Worm (Caenorhabditis elegans) whole organism, midembryonic: ENCODE measurements around the gene F47E1.4.

Source experiments
- T22C8.4 ChIP-seq: fragments of 200-800 bp; sonication (Bioruptor generic); IDR thresholded peaks from 2 replicates; pipeline ENCODE4 v1.3.6; 2022; ENCODE audit warnings: missing genetic modification characterization, missing compliant biosample characterization
- cog-1 ChIP-seq: sonication (generic microtip); optimal IDR thresholded peaks from 2 replicates; lab custom pipeline; 2016; ENCODE audit warnings: missing genetic modification characterization, missing compliant biosample characterization
- flt-1 ChIP-seq: fragments of 200-800 bp; sonication (Bioruptor generic); IDR thresholded peaks from 2 replicates; pipeline ENCODE4 v1.3.6; 2022; ENCODE audit warnings: missing genetic modification characterization, missing compliant biosample characterization
- klf-2 ChIP-seq: fragments of 200-800 bp; sonication (Bioruptor generic); conservative IDR thresholded peaks from 2 replicates; pipeline ENCODE4 v1.3.6; 2022; ENCODE audit warnings: missing genetic modification reagents, missing genetic modification characterization, missing compliant biosample characterization
- med-1 ChIP-seq: sonication (generic microtip); optimal IDR thresholded peaks from 2 replicates; lab custom pipeline; 2017; ENCODE audit warnings: missing genetic modification characterization, mild to moderate bottlenecking, missing compliant biosample characterization, antibody characterized with exemption, missing genetic modification reagents; ENCODE audit not compliant: insufficient read depth
- ref-1 ChIP-seq: fragments of 200-800 bp; sonication (Bioruptor generic); conservative IDR thresholded peaks from 2 replicates; pipeline ENCODE4 v1.3.6; 2022; ENCODE audit warnings: missing genetic modification reagents, missing genetic modification characterization, missing compliant biosample characterization
- tab-1 ChIP-seq: fragments of 200-800 bp; sonication (Bioruptor generic); IDR thresholded peaks from 2 replicates; pipeline ENCODE4 v1.3.6; 2022; ENCODE audit warnings: missing genetic modification characterization, missing compliant biosample characterization
- ztf-23 ChIP-seq: fragments of 200-800 bp; sonication (Bioruptor generic); IDR thresholded peaks from 2 replicates; pipeline ENCODE4 v1.3.6; 2022; ENCODE audit warnings: missing genetic modification reagents, missing genetic modification characterization, missing compliant biosample characterization
- ztf-29 ChIP-seq: fragments of 200-800 bp; sonication (Bioruptor generic); IDR thresholded peaks from 2 replicates; pipeline ENCODE4 v1.3.6; 2022; ENCODE audit warnings: missing genetic modification reagents, missing genetic modification characterization, missing compliant biosample characterization

F47E1.4 gene

DNA sequence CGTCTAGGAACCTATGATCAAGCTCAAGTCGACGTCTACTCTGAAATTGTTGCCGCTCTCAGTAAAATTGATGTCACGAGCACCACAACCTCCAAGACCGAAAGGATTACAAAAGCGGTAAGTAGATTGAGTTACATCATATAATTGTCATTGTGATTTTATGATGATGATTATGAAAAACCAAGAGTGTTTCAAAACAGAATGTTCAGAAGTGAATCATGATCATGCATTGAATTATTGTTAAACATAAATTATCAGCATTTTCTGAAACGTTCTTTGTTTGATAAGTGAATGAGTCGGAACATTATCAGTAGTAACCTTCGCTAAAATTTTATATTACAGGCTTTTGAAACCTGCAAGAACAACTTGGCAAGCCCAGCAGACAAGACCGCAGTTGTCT is 27.5 kb upstream of the F47E1.4 start:
- no peak for TF ChIP-seq med-1 (GFP tag; lab: Kevin White, UChicago)
- TF ChIP-seq cog-1 (tag; lab: Kevin White, UChicago) = no peak
- no peak for TF ChIP-seq ztf-29
- no peak for TF ChIP-seq klf-2 (GFP tag; lab: Robert Waterston, UW)
- TF ChIP-seq tab-1 (GFP tag; lab: Robert Waterston, UW) = no peak
- TF ChIP-seq ref-1 (GFP tag; lab: Robert Waterston, UW) = no peak

ce11 chrX:9036237-9036636 is 26.4 kb upstream of the F47E1.4 start:
- TF ChIP-seq ref-1 (GFP tag; lab: Robert Waterston, UW) (no peak), flt-1 (no peak), ztf-29 (no peak), cog-1 (tag; lab: Kevin White, UChicago) (no peak), klf-2 (GFP tag; lab: Robert Waterston, UW) (no peak), med-1 (GFP tag; lab: Kevin White, UChicago) (no peak), T22C8.4 (GFP tag; lab: Robert Waterston, UW) (no peak), ztf-23 (GFP tag; lab: Robert Waterston, UW) (no peak), tab-1 (GFP tag; lab: Robert Waterston, UW) (no peak)

DNA sequence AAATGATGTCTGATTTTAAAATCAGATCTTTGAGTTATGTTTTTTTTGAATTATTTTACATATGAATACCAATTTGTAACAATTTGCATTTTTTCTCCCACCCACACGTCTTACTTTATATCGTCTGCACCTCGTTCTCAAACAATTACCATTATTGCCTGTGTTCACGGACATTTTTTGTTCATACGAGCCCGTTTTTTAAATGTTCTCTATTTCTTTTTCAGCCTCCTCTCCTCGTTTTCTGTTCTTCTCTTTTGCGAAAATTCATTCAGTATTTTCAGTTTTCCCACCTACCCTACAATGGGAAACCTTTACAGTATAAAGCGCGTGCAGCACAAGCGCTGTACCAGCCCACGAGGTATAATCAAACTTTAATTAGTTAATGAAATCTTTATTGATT is 16.7 kb upstream of the F47E1.4 start, which contains the start of gene prdm-14:
TSS of gene prdm-14 (plus strand) at position 301 of the 400 bp plus-strand sequence.
- no peak for TF ChIP-seq med-1 (GFP tag; lab: Kevin White, UChicago)
- TF ChIP-seq klf-2 (GFP tag; lab: Robert Waterston, UW) = no peak
- TF ChIP-seq tab-1 (GFP tag; lab: Robert Waterston, UW) = no peak
- no peak for TF ChIP-seq flt-1

ce11 chrX:9048657-9049056 is 14.0 kb upstream of the F47E1.4 start, which contains the start of gene F47E1.20:
Gene F47E1.20, plus strand, starts transcription at chrX:9048957.
- no peak for TF ChIP-seq ztf-23 (GFP tag; lab: Robert Waterston, UW)
- no peak for TF ChIP-seq klf-2 (GFP tag; lab: Robert Waterston, UW)
- no peak for TF ChIP-seq cog-1 (tag; lab: Kevin White, UChicago)
- TF ChIP-seq med-1 (GFP tag; lab: Kevin White, UChicago) = no peak
- no peak for TF ChIP-seq flt-1
- TF ChIP-seq ref-1 (GFP tag; lab: Robert Waterston, UW) = no peak
- TF ChIP-seq ztf-29 = no peak

DNA sequence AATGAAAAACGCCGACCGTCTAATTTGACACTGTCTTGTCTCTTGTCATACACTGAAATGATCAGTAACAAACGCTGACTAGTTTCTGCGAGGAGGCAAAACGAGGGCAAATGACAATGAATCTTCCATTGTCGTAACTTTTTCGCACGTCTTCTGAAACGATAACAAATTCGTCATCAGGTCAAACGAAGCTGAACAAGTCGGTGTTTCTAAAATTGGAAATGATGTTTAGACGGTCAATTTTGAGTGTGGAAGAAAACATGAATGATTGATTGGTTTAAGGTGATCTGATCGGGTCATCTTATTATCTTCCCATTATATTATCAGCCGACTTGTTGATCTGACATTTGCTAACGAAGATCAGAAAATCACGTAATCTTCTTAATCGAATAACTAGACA is 9.2 kb upstream of the F47E1.4 start:
- no peak for TF ChIP-seq tab-1 (GFP tag; lab: Robert Waterston, UW)
- no peak for TF ChIP-seq ref-1 (GFP tag; lab: Robert Waterston, UW)
- TF ChIP-seq cog-1 (tag; lab: Kevin White, UChicago) = no peak
- no peak for TF ChIP-seq klf-2 (GFP tag; lab: Robert Waterston, UW)
- TF ChIP-seq ztf-29 = no peak
- no peak for TF ChIP-seq ztf-23 (GFP tag; lab: Robert Waterston, UW)
- no peak for TF ChIP-seq med-1 (GFP tag; lab: Kevin White, UChicago)
- no peak for TF ChIP-seq flt-1
- no peak for TF ChIP-seq T22C8.4 (GFP tag; lab: Robert Waterston, UW)

- TF ChIP-seq ref-1 (GFP tag; lab: Robert Waterston, UW) = no peak
- no peak for TF ChIP-seq tab-1 (GFP tag; lab: Robert Waterston, UW)
- no peak for TF ChIP-seq med-1 (GFP tag; lab: Kevin White, UChicago)
- no peak for TF ChIP-seq cog-1 (tag; lab: Kevin White, UChicago)
- no peak for TF ChIP-seq T22C8.4 (GFP tag; lab: Robert Waterston, UW)
Measured at ce11 chrX:9057352-9057751, 5.3 kb upstream of the F47E1.4 start, which contains the start of gene F47E1.2. Gene F47E1.2, plus strand, starts transcription at chrX:9057652.

ce11 chrX:9063439-9063838 is 816 bp downstream of the F47E1.4 start:
- no peak for TF ChIP-seq ztf-29
- TF ChIP-seq klf-2 (GFP tag; lab: Robert Waterston, UW) = no peak
- TF ChIP-seq tab-1 (GFP tag; lab: Robert Waterston, UW) = no peak
- no peak for TF ChIP-seq ztf-23 (GFP tag; lab: Robert Waterston, UW)
- no peak for TF ChIP-seq flt-1
- TF ChIP-seq cog-1 (tag; lab: Kevin White, UChicago) = no peak
- TF ChIP-seq ref-1 (GFP tag; lab: Robert Waterston, UW) = no peak
- no peak for TF ChIP-seq T22C8.4 (GFP tag; lab: Robert Waterston, UW)
- no peak for TF ChIP-seq med-1 (GFP tag; lab: Kevin White, UChicago)

ce11 chrX:9067230-9067822 is 4.7 kb downstream of the F47E1.4 start:
- no peak for TF ChIP-seq tab-1 (GFP tag; lab: Robert Waterston, UW)

DNA sequence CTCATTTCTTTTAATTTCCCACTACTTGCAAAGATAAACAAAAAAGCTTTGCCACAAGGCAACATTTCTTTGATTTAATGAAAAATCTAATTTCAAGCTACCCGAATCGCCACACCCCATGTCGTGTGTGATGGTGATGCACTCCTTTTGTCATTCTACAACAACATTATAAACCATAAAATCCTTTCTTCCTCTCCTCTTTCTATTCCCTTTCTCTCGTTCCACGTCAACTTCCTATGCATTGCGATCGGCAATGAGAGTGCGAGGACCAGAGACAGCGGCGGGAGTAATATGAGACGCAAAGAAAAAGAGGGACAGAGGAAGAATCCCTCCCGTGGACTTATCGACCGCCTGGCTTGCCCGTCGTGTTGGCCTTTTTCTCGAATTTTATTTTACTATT is 5.5 kb downstream of the F47E1.4 start:
- TF ChIP-seq tab-1 (GFP tag; lab: Robert Waterston, UW) = no peak
- TF ChIP-seq ztf-29 = no peak
- no peak for TF ChIP-seq flt-1
- 0 out of 2 replicates have a peak, but pooled peaks have one; percentile 29 for TF ChIP-seq T22C8.4 (GFP tag; lab: Robert Waterston, UW)
- peak; percentile 46 for TF ChIP-seq cog-1 (tag; lab: Kevin White, UChicago)
- TF ChIP-seq ztf-23 (GFP tag; lab: Robert Waterston, UW) = no peak
- TF ChIP-seq ref-1 (GFP tag; lab: Robert Waterston, UW) = no peak
- TF ChIP-seq med-1 (GFP tag; lab: Kevin White, UChicago) = no peak
- no peak for TF ChIP-seq klf-2 (GFP tag; lab: Robert Waterston, UW)

DNA sequence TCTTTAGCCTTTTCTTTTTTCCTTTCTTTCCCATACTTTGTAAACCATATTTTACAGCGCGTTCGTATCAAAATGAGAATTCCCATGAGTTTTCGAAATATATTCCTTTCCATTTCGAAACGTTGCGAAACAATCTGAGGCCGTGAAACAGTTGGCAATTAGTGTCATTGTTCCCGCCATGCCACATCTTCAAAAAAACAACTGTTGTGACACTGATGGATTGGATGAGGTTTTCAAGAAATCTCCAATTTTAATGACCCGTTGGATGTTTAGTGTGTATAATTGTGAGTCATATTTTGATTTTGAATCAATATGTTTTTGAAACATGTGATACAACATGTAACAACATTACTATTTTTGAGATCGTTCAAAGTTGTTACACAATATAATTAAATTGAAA is 6.4 kb downstream of the F47E1.4 start:
- no peak for TF ChIP-seq ztf-23 (GFP tag; lab: Robert Waterston, UW)
- TF ChIP-seq T22C8.4 (GFP tag; lab: Robert Waterston, UW) = no peak
- no peak for TF ChIP-seq klf-2 (GFP tag; lab: Robert Waterston, UW)
- no peak for TF ChIP-seq tab-1 (GFP tag; lab: Robert Waterston, UW)
- no peak for TF ChIP-seq med-1 (GFP tag; lab: Kevin White, UChicago)
- TF ChIP-seq ref-1 (GFP tag; lab: Robert Waterston, UW) = no peak
- no peak for TF ChIP-seq flt-1
- no peak for TF ChIP-seq ztf-29
- no peak for TF ChIP-seq cog-1 (tag; lab: Kevin White, UChicago)
